Worm (Caenorhabditis elegans) whole organism, late embryonic: ENCODE measurements around the gene pigg-1.

Experiments
- fkh-10 ChIP-seq: fragments of 150-350 bp; optimal IDR thresholded peaks from 2 replicates; lab custom pipeline; 2014; ENCODE audit warnings: missing biosample characterization, missing genetic modification reagents, missing genetic modification characterization
- pat-9 ChIP-seq: fragments of 200-800 bp; sonication (Bioruptor generic); optimal IDR thresholded peaks from 2 replicates; lab custom pipeline; 2018; ENCODE audit warnings: mild to moderate bottlenecking, missing genetic modification characterization, moderate library complexity, missing compliant biosample characterization
- tbx-2 ChIP-seq: sonication (generic microtip); optimal IDR thresholded peaks from 2 replicates; lab custom pipeline; 2016; ENCODE audit warnings: missing genetic modification characterization, missing compliant biosample characterization
- tbx-7 ChIP-seq: sonication (generic microtip); optimal IDR thresholded peaks from 2 replicates; lab custom pipeline; 2016; ENCODE audit warnings: missing genotype, missing genetic modification characterization, missing compliant biosample characterization
- ttx-3 ChIP-seq: sonication (generic microtip); optimal IDR thresholded peaks from 2 replicates; lab custom pipeline; 2016; ENCODE audit warnings: missing genetic modification reagents, missing genetic modification characterization, missing compliant biosample characterization

DNA sequence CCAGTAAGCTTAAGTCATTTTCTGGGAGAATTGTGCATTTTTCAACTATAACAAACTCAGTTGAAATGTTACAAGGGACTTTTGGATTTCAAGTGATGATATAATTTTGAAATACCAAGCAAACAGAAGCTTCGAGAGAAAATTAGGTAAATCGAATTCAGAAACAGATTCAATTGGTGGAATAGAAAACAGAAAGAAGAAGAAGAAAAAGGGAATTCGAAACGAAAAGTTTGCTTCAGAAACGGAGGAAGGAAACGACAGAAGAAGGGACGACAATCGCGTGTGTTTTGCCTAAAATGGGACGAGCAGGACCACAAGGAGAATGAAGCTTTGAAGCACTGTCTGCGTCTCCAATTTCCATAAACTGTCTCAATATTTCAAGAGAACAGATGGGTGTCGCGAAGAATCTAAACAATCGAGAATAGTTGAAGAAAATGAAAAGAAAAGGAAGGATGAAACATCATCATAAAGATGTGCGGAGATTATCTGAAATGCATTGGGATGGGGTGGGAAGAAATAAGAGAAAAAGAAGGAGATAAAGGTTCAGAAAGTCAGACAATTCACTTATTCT is 12.3 kb downstream of the pigg-1 start:
- no peak for TF ChIP-seq fkh-10 (GFP tag; lab: Kevin White, UChicago)
- no peak for TF ChIP-seq tbx-7 (tag; lab: Kevin White, UChicago)
- no peak for TF ChIP-seq ttx-3
- TF ChIP-seq tbx-2 (tag; lab: Kevin White, UChicago), result no peak
- no peak for TF ChIP-seq pat-9
